Fruit fly (Drosophila melanogaster) whole organism, adult: ENCODE measurements around the gene CG8907.

Experiments used
- CG11617 ChIP-seq: fragments of 200-800 bp; sonication (Bioruptor generic); optimal IDR thresholded peaks from 2 replicates; lab custom pipeline; 2017; ENCODE audit warnings: mild to moderate bottlenecking, missing biosample characterization, missing genetic modification reagents, missing genetic modification characterization
- CG12768 ChIP-seq: fragments of 200-800 bp; sonication (Bioruptor generic); optimal IDR thresholded peaks from 2 replicates; lab custom pipeline; 2017; ENCODE audit warnings: missing biosample characterization, missing genetic modification characterization, mild to moderate bottlenecking, moderate library complexity, missing genetic modification reagents
- CG14711 ChIP-seq: fragments of 200-800 bp; sonication (Bioruptor generic); optimal IDR thresholded peaks from 2 replicates; lab custom pipeline; 2018; ENCODE audit warnings: missing biosample characterization, mild to moderate bottlenecking, missing genetic modification characterization, moderate library complexity
- CG1620 ChIP-seq: fragments of 200-800 bp; sonication (Bioruptor generic); optimal IDR thresholded peaks from 2 replicates; lab custom pipeline; 2016; ENCODE audit warnings: missing biosample characterization, missing genetic modification characterization
- CG33017 ChIP-seq: fragments of 200-800 bp; sonication (Bioruptor generic); optimal IDR thresholded peaks from 2 replicates; lab custom pipeline; 2018; ENCODE audit warnings: missing biosample characterization, mild to moderate bottlenecking, missing genetic modification characterization, moderate library complexity
- CG5204 ChIP-seq: fragments of 200-800 bp; sonication (Bioruptor generic); optimal IDR thresholded peaks from 2 replicates; lab custom pipeline; 2016; ENCODE audit warnings: missing biosample characterization, missing genetic modification characterization
- CG7045 ChIP-seq: fragments of 200-800 bp; sonication (Bioruptor generic); optimal IDR thresholded peaks from 2 replicates; lab custom pipeline; 2017; ENCODE audit warnings: missing biosample characterization, mild to moderate bottlenecking, missing genetic modification characterization
- CG7101 ChIP-seq: fragments of 200-800 bp; sonication (Bioruptor generic); optimal IDR thresholded peaks from 2 replicates; lab custom pipeline; 2018; ENCODE audit warnings: missing biosample characterization, mild to moderate bottlenecking, missing genetic modification characterization, moderate library complexity
- Clk ChIP-seq: fragments of 200-800 bp; sonication (Bioruptor generic); optimal IDR thresholded peaks from 2 replicates; lab custom pipeline; 2017; ENCODE audit warnings: missing biosample characterization, missing genetic modification characterization
- Crg-1 ChIP-seq: fragments of 200-800 bp; sonication (Bioruptor generic); optimal IDR thresholded peaks from 2 replicates; lab custom pipeline; 2016; ENCODE audit warnings: missing biosample characterization, missing genetic modification characterization
- Hr96 ChIP-seq: fragments of 200-800 bp; sonication (Bioruptor generic); optimal IDR thresholded peaks from 2 replicates; lab custom pipeline; 2016; ENCODE audit warnings: missing biosample characterization, missing genetic modification characterization
- Mnt ChIP-seq: fragments of 200-800 bp; sonication (Bioruptor generic); optimal IDR thresholded peaks from 2 replicates; lab custom pipeline; 2016; ENCODE audit warnings: missing biosample characterization, mild to moderate bottlenecking, missing genetic modification characterization
- bab1 ChIP-seq: fragments of 200-800 bp; sonication (Bioruptor generic); optimal IDR thresholded peaks from 3 replicates; lab custom pipeline; 2019; ENCODE audit warnings: missing biosample characterization, mild to moderate bottlenecking, missing genetic modification characterization, moderate library complexity
- cic ChIP-seq: fragments of 200-800 bp; sonication (Bioruptor generic); optimal IDR thresholded peaks from 2 replicates; lab custom pipeline; 2017; ENCODE audit warnings: missing biosample characterization, mild to moderate bottlenecking, missing genetic modification characterization, moderate library complexity
- cnc ChIP-seq, 2 experiments: fragments of >200 bp; optimal IDR thresholded peaks; 2 replicates each; lab custom pipeline; 2017
- kay ChIP-seq: fragments of 200-800 bp; sonication (Bioruptor generic); peaks from one replicate; lab custom pipeline; 2016; ENCODE audit warnings: missing biosample characterization, missing genetic modification characterization, borderline replicate concordance
- ovo ChIP-seq: fragments of 200-800 bp; sonication (Bioruptor generic); optimal IDR thresholded peaks from 2 replicates; lab custom pipeline; 2016; ENCODE audit warnings: missing biosample characterization, missing genetic modification characterization
- pad ChIP-seq: fragments of 200-800 bp; sonication (Bioruptor generic); optimal IDR thresholded peaks from 3 replicates; lab custom pipeline; 2017; ENCODE audit warnings: missing biosample characterization, missing genetic modification characterization, mild to moderate bottlenecking, moderate library complexity, missing genetic modification reagents
- tj ChIP-seq: fragments of 200-800 bp; sonication (Bioruptor generic); optimal IDR thresholded peaks from 3 replicates; lab custom pipeline; 2017; ENCODE audit warnings: missing biosample characterization, mild to moderate bottlenecking, missing genetic modification characterization, moderate library complexity
- toe ChIP-seq: fragments of 200-800 bp; sonication (Bioruptor generic); optimal IDR thresholded peaks from 2 replicates; lab custom pipeline; 2016; ENCODE audit warnings: missing biosample characterization, missing genetic modification characterization

CG8907 gene

DNA sequence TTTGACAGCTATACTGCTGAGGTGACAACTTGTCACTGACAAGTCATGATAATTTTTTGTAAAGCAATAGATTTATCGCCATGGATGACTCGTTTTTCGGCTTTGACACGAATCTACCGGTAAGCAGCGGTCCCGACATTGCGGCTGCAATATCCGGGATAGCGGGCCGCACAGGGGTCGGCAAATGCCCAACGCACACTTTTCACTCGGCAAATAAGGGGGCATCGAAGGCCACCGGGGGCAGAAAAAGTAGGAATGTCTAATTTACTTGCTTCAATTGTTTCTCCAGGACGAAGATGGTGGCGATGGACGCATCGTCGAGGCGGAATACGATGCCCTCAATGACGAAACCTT lies 35.5 kb downstream of the CG8907 start:
- no peak for TF ChIP-seq CG7045 (GFP tag; lab: Kevin White, UChicago)

DNA sequence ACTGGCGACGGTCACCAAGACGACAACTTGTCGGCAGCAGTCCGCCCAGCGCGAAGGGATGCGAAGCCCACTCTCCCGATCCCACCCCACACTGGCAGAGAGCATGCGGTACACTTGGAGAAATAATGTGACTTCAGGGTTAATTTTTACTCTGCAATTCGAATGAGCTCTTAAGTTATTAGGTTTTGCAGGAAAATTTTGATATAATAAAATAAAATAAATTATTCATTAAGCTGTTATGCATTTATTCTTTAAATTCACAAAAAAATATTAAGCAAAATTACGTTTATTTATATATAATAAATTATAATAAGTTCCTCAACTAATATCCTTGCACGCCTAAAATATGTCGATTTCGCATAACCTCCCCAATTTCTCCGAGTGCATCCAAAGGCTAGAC lies 40.8 kb downstream of the CG8907 start:
- TF ChIP-seq kay (no peak), tj (GFP tag; lab: Kevin White, UChicago) (no peak), pad (GFP tag; lab: Kevin White, UChicago) (no peak), Mnt (no peak), CG1620 (GFP tag; lab: Kevin White, UChicago) (no peak), CG5204 (GFP tag; lab: Kevin White, UChicago) (no peak), CG7101 (tag; lab: Kevin White, UChicago) (no peak), CG12768 (GFP tag; lab: Kevin White, UChicago) (no peak), CG11617 (GFP tag; lab: Kevin White, UChicago) (no peak), CG14711 (no peak), cnc (optimal IDR thresholded peaks at IDR 0.05; lab: Kevin White, UChicago) (no peak), CG33017 (tag; lab: Kevin White, UChicago) (no peak), CG7045 (GFP tag; lab: Kevin White, UChicago) (no peak), Crg-1 (no peak), cic (GFP tag; lab: Kevin White, UChicago) (no peak), toe (GFP tag; lab: Kevin White, UChicago) (no peak), Clk (GFP tag; lab: Kevin White, UChicago) (no peak), bab1 (GFP tag; lab: Kevin White, UChicago) (no peak)

DNA sequence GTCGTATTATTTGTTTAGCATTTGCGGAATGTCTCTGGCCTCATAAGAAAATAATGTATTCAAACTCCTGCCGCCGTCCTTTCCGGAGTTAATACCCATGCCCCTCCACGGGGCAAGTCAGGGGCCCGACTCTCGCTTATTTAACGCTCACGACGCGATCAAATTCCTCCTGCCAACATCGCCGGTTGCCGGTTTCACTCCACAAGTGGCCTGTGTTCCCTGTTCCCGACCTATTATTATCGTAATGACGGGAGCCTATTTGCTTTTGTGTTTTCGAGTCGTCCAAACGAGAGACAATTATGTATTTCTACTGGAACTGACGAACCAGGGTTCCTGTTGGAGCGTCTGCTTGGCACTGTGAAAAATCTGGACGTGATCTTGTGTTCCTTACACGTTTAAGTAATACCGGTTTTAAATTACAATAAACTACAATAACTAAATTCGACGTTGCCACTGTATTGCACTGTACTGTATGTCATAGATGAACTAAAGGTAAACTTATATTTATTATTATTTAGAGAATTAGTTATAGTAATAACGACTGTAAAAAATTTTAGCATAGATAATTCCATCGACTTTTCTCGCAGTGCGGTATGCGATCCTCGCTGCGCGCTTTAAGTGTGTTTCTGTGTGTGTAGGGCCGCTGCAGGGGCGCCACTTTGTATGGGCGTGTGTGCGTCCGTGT lies 44.5 kb downstream of the CG8907 start:
- TF ChIP-seq ovo (GFP tag; lab: Kevin White, UChicago): no peak
- no peak for TF ChIP-seq tj (GFP tag; lab: Kevin White, UChicago)
- no peak for TF ChIP-seq CG33017 (tag; lab: Kevin White, UChicago)
- no peak for TF ChIP-seq CG7101 (tag; lab: Kevin White, UChicago)
- no peak for TF ChIP-seq CG7045 (GFP tag; lab: Kevin White, UChicago)
- no peak for TF ChIP-seq Crg-1
- TF ChIP-seq CG14711: no peak
- no peak for TF ChIP-seq CG11617 (GFP tag; lab: Kevin White, UChicago)
- TF ChIP-seq Mnt: no peak
- TF ChIP-seq cnc (optimal IDR thresholded peaks at IDR 0.05; lab: Kevin White, UChicago): no peak
- no peak for TF ChIP-seq Clk (GFP tag; lab: Kevin White, UChicago)
- no peak for TF ChIP-seq toe (GFP tag; lab: Kevin White, UChicago)
- no peak for TF ChIP-seq CG5204 (GFP tag; lab: Kevin White, UChicago)
- no peak for TF ChIP-seq kay
- no peak for TF ChIP-seq pad (GFP tag; lab: Kevin White, UChicago)
- TF ChIP-seq Hr96 (GFP tag; lab: Kevin White, UChicago): no peak
- no peak for TF ChIP-seq bab1 (GFP tag; lab: Kevin White, UChicago)

DNA sequence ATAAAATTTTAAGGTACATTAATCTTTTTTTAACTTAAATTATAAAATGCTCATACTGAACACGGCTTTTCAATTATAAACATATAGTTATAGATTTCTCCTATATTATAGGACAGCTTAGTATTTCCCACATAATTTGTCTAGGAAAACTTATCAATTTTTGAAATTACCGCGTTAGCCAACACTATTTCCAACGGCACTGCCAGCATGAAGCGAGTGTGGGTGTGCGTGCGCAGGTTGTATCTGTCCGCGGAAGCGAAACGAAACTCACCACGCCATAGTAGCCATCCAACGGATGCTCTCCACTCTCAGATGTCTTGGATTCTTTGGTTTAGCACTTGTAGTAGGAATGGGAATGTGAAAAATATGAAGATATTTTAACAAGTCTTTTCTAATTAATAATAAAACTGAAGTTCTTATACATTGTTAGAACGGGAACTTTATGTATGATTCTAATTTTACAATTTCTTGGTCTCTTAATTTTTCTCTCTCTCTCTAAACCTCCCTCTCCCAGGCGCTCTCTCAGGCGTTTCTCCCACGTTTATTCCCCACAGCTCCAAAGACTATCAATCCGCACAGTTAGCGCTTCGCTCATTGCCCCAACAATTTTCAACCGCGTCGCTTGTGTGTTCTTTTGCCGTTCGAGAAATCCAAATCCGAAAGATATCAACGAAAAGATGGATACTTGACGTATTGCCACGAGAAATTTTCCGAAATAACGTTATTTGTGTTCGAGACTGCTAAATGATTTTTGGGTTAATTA lies 45.5 kb downstream of the CG8907 start, which contains the start of gene Dad:
Gene Dad (plus strand): TSS at position 593 of the 763 bp plus-strand sequence.
- TF ChIP-seq CG7045 (GFP tag; lab: Kevin White, UChicago): peak; percentile 5
- TF ChIP-seq bab1 (GFP tag; lab: Kevin White, UChicago): peak; percentile 7
- TF ChIP-seq cic (GFP tag; lab: Kevin White, UChicago): no peak
- TF ChIP-seq Clk (GFP tag; lab: Kevin White, UChicago): no peak
- peak; percentile 57 for TF ChIP-seq CG5204 (GFP tag; lab: Kevin White, UChicago)
- no peak for TF ChIP-seq CG14711
- TF ChIP-seq CG12768 (GFP tag; lab: Kevin White, UChicago): peak; percentile 56
- peak; percentile 85 for TF ChIP-seq kay
- no peak for TF ChIP-seq CG1620 (GFP tag; lab: Kevin White, UChicago)
- TF ChIP-seq CG33017 (tag; lab: Kevin White, UChicago): no peak
- TF ChIP-seq Hr96 (GFP tag; lab: Kevin White, UChicago): peak; percentile 49
- TF ChIP-seq toe (GFP tag; lab: Kevin White, UChicago): peak; percentile 54
- peak; percentile 70 for TF ChIP-seq Mnt
- peak; percentile 60 for TF ChIP-seq tj (GFP tag; lab: Kevin White, UChicago)
- peak; percentile 53 for TF ChIP-seq CG7101 (tag; lab: Kevin White, UChicago)
- TF ChIP-seq ovo (GFP tag; lab: Kevin White, UChicago): peak; percentile 71
- peak; percentile 41 for TF ChIP-seq pad (GFP tag; lab: Kevin White, UChicago)
- no peak for TF ChIP-seq CG11617 (GFP tag; lab: Kevin White, UChicago)
- peak; percentile 57 for TF ChIP-seq Crg-1
- TF ChIP-seq cnc (optimal IDR thresholded peaks at IDR 0.05; lab: Kevin White, UChicago): no peak

DNA sequence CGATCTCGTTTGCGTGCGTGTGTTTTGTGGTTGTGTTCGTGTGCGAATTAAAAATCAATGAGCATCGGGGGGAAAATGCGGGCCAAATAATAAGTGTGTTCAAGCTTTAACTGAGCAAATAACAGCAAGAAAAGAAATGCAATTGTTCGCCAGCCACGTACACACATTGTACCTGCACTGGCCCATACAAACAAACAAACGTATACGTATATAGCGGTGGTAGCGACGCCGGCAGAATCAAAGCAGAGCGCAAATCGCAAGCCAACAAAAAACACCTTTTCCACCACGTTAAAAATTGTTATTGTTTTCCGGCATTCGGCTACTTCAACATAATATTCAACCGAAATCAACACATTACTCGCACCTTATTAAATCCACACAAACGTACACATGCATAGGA lies 46.5 kb downstream of the CG8907 start:
- TF ChIP-seq Hr96 (GFP tag; lab: Kevin White, UChicago) (no peak), CG7045 (GFP tag; lab: Kevin White, UChicago) (no peak), pad (GFP tag; lab: Kevin White, UChicago) (peak; percentile 1), Crg-1 (no peak), CG5204 (GFP tag; lab: Kevin White, UChicago) (no peak), ovo (GFP tag; lab: Kevin White, UChicago) (peak; percentile 7), tj (GFP tag; lab: Kevin White, UChicago) (peak; percentile 37), CG14711 (no peak)
